Worm (Caenorhabditis elegans) whole organism, late embryonic: Measurements from ENCODE around the gene him-18.

Experiments
- C08G9.2 ChIP-seq: sonication (generic microtip); optimal IDR thresholded peaks from 2 replicates; lab custom pipeline; 2016; ENCODE audit warnings: mild to moderate bottlenecking, missing genetic modification characterization, moderate library complexity, missing compliant biosample characterization
- C38D4.7 ChIP-seq: fragments of 200-800 bp; sonication (Bioruptor generic); optimal IDR thresholded peaks from 2 replicates; lab custom pipeline; 2018; ENCODE audit warnings: mild to moderate bottlenecking, missing genetic modification characterization, moderate library complexity, missing compliant biosample characterization
- F13H6.1 ChIP-seq: sonication (generic microtip); optimal IDR thresholded peaks from 2 replicates; lab custom pipeline; 2016; ENCODE audit warnings: missing genetic modification characterization, missing compliant biosample characterization
- K09A11.1 ChIP-seq: sonication (generic microtip); optimal IDR thresholded peaks from 2 replicates; lab custom pipeline; 2017; ENCODE audit warnings: antibody characterized with exemption, mild to moderate bottlenecking, missing genetic modification characterization, missing compliant biosample characterization; ENCODE audit not compliant: insufficient read depth
- T23F11.4 ChIP-seq: fragments of 200-800 bp; sonication (Bioruptor generic); optimal IDR thresholded peaks from 2 replicates; lab custom pipeline; 2018; ENCODE audit warnings: mild to moderate bottlenecking, missing genetic modification characterization, missing compliant biosample characterization
- Y22D7AL.16 ChIP-seq: sonication (generic microtip); optimal IDR thresholded peaks from 2 replicates; lab custom pipeline; 2016; ENCODE audit warnings: missing genetic modification characterization, missing compliant biosample characterization
- ama-1 ChIP-seq: fragments of 150-350 bp; optimal IDR thresholded peaks from 2 replicates; lab custom pipeline; 2014
- ceh-14 ChIP-seq: sonication (generic microtip); optimal IDR thresholded peaks from 2 replicates; lab custom pipeline; 2016; ENCODE audit warnings: missing genotype, missing genetic modification characterization, missing compliant biosample characterization
- ceh-18 ChIP-seq: sonication (generic microtip); optimal IDR thresholded peaks from 2 replicates; lab custom pipeline; 2016; ENCODE audit warnings: missing genetic modification characterization, missing compliant biosample characterization
- ceh-19 ChIP-seq: fragments of 200-800 bp; sonication (Bioruptor generic); optimal IDR thresholded peaks from 2 replicates; lab custom pipeline; 2018; ENCODE audit warnings: mild to moderate bottlenecking, missing genetic modification characterization, missing compliant biosample characterization
- ceh-2 ChIP-seq: sonication (generic microtip); optimal IDR thresholded peaks from 2 replicates; lab custom pipeline; 2016; ENCODE audit warnings: missing genotype, missing genetic modification characterization, missing compliant biosample characterization
- ceh-22 ChIP-seq: sonication (generic microtip); optimal IDR thresholded peaks from 2 replicates; lab custom pipeline; 2017; ENCODE audit warnings: missing biosample characterization, missing genetic modification characterization
- ceh-24 ChIP-seq: sonication (generic microtip); optimal IDR thresholded peaks from 2 replicates; lab custom pipeline; 2016; ENCODE audit warnings: mild to moderate bottlenecking, missing genetic modification characterization, missing compliant biosample characterization
- ceh-31 ChIP-seq: sonication (generic microtip); optimal IDR thresholded peaks from 2 replicates; lab custom pipeline; 2016; ENCODE audit warnings: missing genetic modification characterization, missing compliant biosample characterization
- ceh-45 ChIP-seq: fragments of 200-800 bp; sonication (Bioruptor generic); IDR thresholded peaks from 2 replicates; pipeline ENCODE4 v1.3.6; 2022; ENCODE audit warnings: missing genetic modification reagents, missing genetic modification characterization, missing compliant biosample characterization
- ceh-48 ChIP-seq: sonication (generic microtip); optimal IDR thresholded peaks from 2 replicates; lab custom pipeline; 2016; ENCODE audit warnings: missing genetic modification characterization, inconsistent platforms, missing compliant biosample characterization
- ceh-9 ChIP-seq: sonication (generic microtip); optimal IDR thresholded peaks from 2 replicates; lab custom pipeline; 2016; ENCODE audit warnings: mild to moderate bottlenecking, missing genetic modification characterization, inconsistent platforms, missing compliant biosample characterization
- che-1 ChIP-seq: sonication (generic microtip); optimal IDR thresholded peaks from 2 replicates; lab custom pipeline; 2016; ENCODE audit warnings: mild to moderate bottlenecking, missing genetic modification characterization, missing compliant biosample characterization
- dve-1 ChIP-seq: sonication (generic microtip); optimal IDR thresholded peaks from 2 replicates; lab custom pipeline; 2017; ENCODE audit warnings: antibody characterized with exemption, mild to moderate bottlenecking, missing genetic modification characterization, missing compliant biosample characterization
- elt-2 ChIP-seq: sonication (generic microtip); optimal IDR thresholded peaks from 2 replicates; lab custom pipeline; 2016; ENCODE audit warnings: missing genetic modification reagents, missing genetic modification characterization, missing compliant biosample characterization
- ets-4 ChIP-seq: sonication (generic microtip); optimal IDR thresholded peaks from 2 replicates; lab custom pipeline; 2016; ENCODE audit warnings: missing genetic modification characterization, missing compliant biosample characterization
- eyg-1 ChIP-seq: sonication (generic microtip); optimal IDR thresholded peaks from 2 replicates; lab custom pipeline; 2016; ENCODE audit warnings: missing genotype, missing genetic modification characterization, missing compliant biosample characterization
- fkh-6 ChIP-seq: sonication (generic microtip); optimal IDR thresholded peaks from 2 replicates; lab custom pipeline; 2016; ENCODE audit warnings: missing genetic modification characterization, missing compliant biosample characterization
- gmeb-2 ChIP-seq: sonication (generic microtip); optimal IDR thresholded peaks from 2 replicates; lab custom pipeline; 2016; ENCODE audit warnings: missing genetic modification characterization, inconsistent platforms, missing compliant biosample characterization
- hlh-15 ChIP-seq: sonication (generic microtip); optimal IDR thresholded peaks from 2 replicates; lab custom pipeline; 2016; ENCODE audit warnings: missing genetic modification characterization, missing compliant biosample characterization
- hlh-30 ChIP-seq: sonication (generic microtip); optimal IDR thresholded peaks from 2 replicates; lab custom pipeline; 2017; ENCODE audit warnings: antibody characterized with exemption, missing genetic modification characterization, missing compliant biosample characterization; ENCODE audit not compliant: insufficient read depth
- hlh-6 ChIP-seq: sonication (generic microtip); optimal IDR thresholded peaks from 2 replicates; lab custom pipeline; 2016; ENCODE audit warnings: missing genotype, missing genetic modification characterization, missing compliant biosample characterization
- hlh-8 ChIP-seq: sonication (generic microtip); optimal IDR thresholded peaks from 2 replicates; lab custom pipeline; 2016; ENCODE audit warnings: missing genotype, missing genetic modification characterization, missing compliant biosample characterization
- lim-6 ChIP-seq: sonication (generic microtip); optimal IDR thresholded peaks from 2 replicates; lab custom pipeline; 2016; ENCODE audit warnings: missing genetic modification characterization, missing compliant biosample characterization
- lin-11 ChIP-seq: fragments of 200-800 bp; sonication (Bioruptor generic); optimal IDR thresholded peaks from 2 replicates; lab custom pipeline; 2018; ENCODE audit warnings: mild to moderate bottlenecking, missing genetic modification characterization, missing compliant biosample characterization
- madf-2 ChIP-seq: sonication (generic microtip); optimal IDR thresholded peaks from 2 replicates; lab custom pipeline; 2017; ENCODE audit warnings: missing genetic modification characterization, missing compliant biosample characterization
- mec-3 ChIP-seq: sonication (generic microtip); optimal IDR thresholded peaks from 2 replicates; lab custom pipeline; 2016; ENCODE audit warnings: borderline replicate concordance, missing genetic modification characterization, missing compliant biosample characterization
- nfya-1 ChIP-seq: sonication (generic microtip); optimal IDR thresholded peaks from 2 replicates; lab custom pipeline; 2017; ENCODE audit warnings: missing genetic modification characterization, mild to moderate bottlenecking, missing compliant biosample characterization, antibody characterized with exemption, moderate library complexity
- nhr-11 ChIP-seq: fragments of 150-350 bp; optimal IDR thresholded peaks from 2 replicates; lab custom pipeline; 2014; ENCODE audit warnings: missing biosample characterization, missing genetic modification characterization
- nhr-232 ChIP-seq: sonication (generic microtip); optimal IDR thresholded peaks from 2 replicates; lab custom pipeline; 2016; ENCODE audit warnings: missing genetic modification characterization, missing compliant biosample characterization
- npax-4 ChIP-seq: sonication (generic microtip); optimal IDR thresholded peaks from 2 replicates; lab custom pipeline; 2016; ENCODE audit warnings: missing genetic modification characterization, missing compliant biosample characterization
- odd-2 ChIP-seq: sonication (generic microtip); optimal IDR thresholded peaks from 2 replicates; lab custom pipeline; 2017; ENCODE audit warnings: antibody characterized with exemption, mild to moderate bottlenecking, missing genetic modification characterization, missing compliant biosample characterization
- pat-9 ChIP-seq: fragments of 200-800 bp; sonication (Bioruptor generic); optimal IDR thresholded peaks from 2 replicates; lab custom pipeline; 2018; ENCODE audit warnings: mild to moderate bottlenecking, missing genetic modification characterization, moderate library complexity, missing compliant biosample characterization
- pax-1 ChIP-seq: fragments of 150-350 bp; optimal IDR thresholded peaks from 2 replicates; lab custom pipeline; 2014; ENCODE audit warnings: missing biosample characterization, missing genetic modification characterization
- pros-1 ChIP-seq: fragments of 150-350 bp; optimal IDR thresholded peaks from 2 replicates; lab custom pipeline; 2014; ENCODE audit warnings: missing biosample characterization, missing genetic modification reagents, missing genetic modification characterization
- ref-2 ChIP-seq: sonication (generic microtip); optimal IDR thresholded peaks from 2 replicates; lab custom pipeline; 2016; ENCODE audit warnings: missing genetic modification characterization, missing compliant biosample characterization
- sdc-2 ChIP-seq: sonication (generic microtip); optimal IDR thresholded peaks from 2 replicates; lab custom pipeline; 2016; ENCODE audit warnings: missing genotype, missing genetic modification characterization, missing compliant biosample characterization
- sox-2 ChIP-seq: fragments of 200-800 bp; sonication (Bioruptor generic); IDR thresholded peaks from 2 replicates; pipeline ENCODE4 v1.3.6; 2022; ENCODE audit warnings: missing genetic modification reagents, missing genetic modification characterization, missing compliant biosample characterization
- sox-4 ChIP-seq: sonication (generic microtip); optimal IDR thresholded peaks from 2 replicates; lab custom pipeline; 2017; ENCODE audit warnings: mild to moderate bottlenecking, missing genetic modification characterization, inconsistent platforms, missing compliant biosample characterization
- tbx-2 ChIP-seq: sonication (generic microtip); optimal IDR thresholded peaks from 2 replicates; lab custom pipeline; 2016; ENCODE audit warnings: missing genetic modification characterization, missing compliant biosample characterization
- tbx-7 ChIP-seq: sonication (generic microtip); optimal IDR thresholded peaks from 2 replicates; lab custom pipeline; 2016; ENCODE audit warnings: missing genotype, missing genetic modification characterization, missing compliant biosample characterization
- ttx-3 ChIP-seq: sonication (generic microtip); optimal IDR thresholded peaks from 2 replicates; lab custom pipeline; 2016; ENCODE audit warnings: missing genetic modification reagents, missing genetic modification characterization, missing compliant biosample characterization
- unc-3 ChIP-seq, 2 experiments: fragments of 200-800 bp in 1 of 2; sonication (Bioruptor generic) in 1 of 2; sonication (generic microtip) in 1 of 2; conservative IDR thresholded peaks in 1 of 2; optimal IDR thresholded peaks in 1 of 2; 2 replicates each; pipeline versions ENCODE4 v1.3.6 to Lab custom; 2016 to 2022; ENCODE audit warnings: missing compliant biosample characterization in 2 of 2, missing genetic modification characterization in 2 of 2, missing genetic modification reagents in 1 of 2
- unc-42 ChIP-seq: sonication (generic microtip); optimal IDR thresholded peaks from 2 replicates; lab custom pipeline; 2016; ENCODE audit warnings: missing genotype, missing genetic modification characterization, missing compliant biosample characterization
- unc-55 ChIP-seq: sonication (generic microtip); optimal IDR thresholded peaks from 2 replicates; lab custom pipeline; 2017; ENCODE audit warnings: missing biosample characterization, missing genetic modification reagents, missing genetic modification characterization
- unc-86 ChIP-seq: sonication (generic microtip); optimal IDR thresholded peaks from 2 replicates; lab custom pipeline; 2016; ENCODE audit warnings: missing genetic modification characterization, missing compliant biosample characterization
- zip-5 ChIP-seq: sonication (generic microtip); optimal IDR thresholded peaks from 2 replicates; lab custom pipeline; 2016; ENCODE audit warnings: missing genetic modification characterization, missing compliant biosample characterization

him-18 gene

ce11 chrIII:4666753-4667400 is 48.1 kb downstream of the him-18 start:
- TF ChIP-seq ceh-45 (GFP tag; lab: Robert Waterston, UW) (no peak), nhr-11 (no peak), ceh-48 (tag; lab: Kevin White, UChicago) (no peak), C38D4.7 (no peak), ttx-3 (tag; lab: Kevin White, UChicago) (no peak), sox-2 (GFP tag; lab: Robert Waterston, UW) (no peak; the same call in 1 of the 2 replicates), ceh-24 (tag; lab: Kevin White, UChicago) (no peak), odd-2 (tag; lab: Kevin White, UChicago) (no peak), tbx-7 (tag; lab: Kevin White, UChicago) (no peak), ceh-9 (tag; lab: Kevin White, UChicago) (no peak), nfya-1 (tag; lab: Kevin White, UChicago) (peak; percentile 79), T23F11.4 (GFP tag; lab: Kevin White, UChicago) (peak; percentile 99), che-1 (tag; lab: Kevin White, UChicago) (peak; percentile 40), tbx-2 (tag; lab: Kevin White, UChicago) (peak; percentile 64), npax-4 (tag; lab: Kevin White, UChicago) (no peak), pax-1 (no peak), C08G9.2 (tag; lab: Kevin White, UChicago) (peak; percentile 26), eyg-1 (peak; percentile 8), unc-42 (tag; lab: Kevin White, UChicago) (peak; percentile 20), unc-55 (GFP tag; lab: Kevin White, UChicago) (peak; percentile 48), elt-2 (tag; lab: Kevin White, UChicago) (peak; percentile 33), ceh-18 (tag; lab: Kevin White, UChicago) (no peak), ceh-19 (peak; percentile 71), madf-2 (tag; lab: Kevin White, UChicago) (no peak), pros-1 (tag; lab: Kevin White, UChicago) (peak; percentile 68), lim-6 (tag; lab: Kevin White, UChicago) (no peak), ets-4 (peak; percentile 27), mec-3 (tag; lab: Kevin White, UChicago) (no peak), unc-86 (no peak), unc-3 (GFP tag; conservative IDR thresholded peaks at IDR 0.05; lab: Robert Waterston, UW) (no peak), unc-3 (tag; optimal IDR thresholded peaks at IDR 0.05; lab: Kevin White, UChicago) (no peak), hlh-15 (tag; lab: Kevin White, UChicago) (no peak), ceh-22 (tag; lab: Kevin White, UChicago) (no peak), hlh-8 (peak; percentile 29), K09A11.1 (no peak), ceh-14 (tag; lab: Kevin White, UChicago) (no peak), gmeb-2 (no peak), sox-4 (tag; lab: Kevin White, UChicago) (no peak), sdc-2 (tag; lab: Kevin White, UChicago) (peak; percentile 48), ama-1 (no peak), dve-1 (no peak), nhr-232 (tag; lab: Kevin White, UChicago) (no peak), Y22D7AL.16 (no peak), lin-11 (no peak), ceh-2 (tag; lab: Kevin White, UChicago) (peak; percentile 41), hlh-6 (peak; percentile 81), zip-5 (tag; lab: Kevin White, UChicago) (no peak), fkh-6 (tag; lab: Kevin White, UChicago) (no peak), ref-2 (peak; percentile 63), hlh-30 (tag; lab: Kevin White, UChicago) (peak; percentile 60), F13H6.1 (tag; lab: Kevin White, UChicago) (no peak), ceh-31 (peak; percentile 70), pat-9 (tag; lab: Kevin White, UChicago) (no peak)
